Fruit fly (Drosophila melanogaster): Measurements from ENCODE around the gene sov.

The sov gene

dm6 chrX:6711295-6711694 is 44.8 kb upstream of the sov start (continued):
- peak; percentile 81 for TF ChIP-seq gcm (GFP tag; optimal IDR thresholded peaks at IDR 0.05)
- peak; percentile 18 for TF ChIP-seq CG4282 (GFP tag; optimal IDR thresholded peaks at IDR 0.05)
- peak; percentile 61 for TF ChIP-seq CG8290 (GFP tag; optimal IDR thresholded peaks at IDR 0.05)
- peak in 1 of 2 experiments; percentile 93 for TF ChIP-seq CG8290 (tag; optimal IDR thresholded peaks at IDR 0.05)
- TF ChIP-seq pros (GFP tag; optimal IDR thresholded peaks at IDR 0.05), result no peak
- TF ChIP-seq sd (tag; optimal IDR thresholded peaks at IDR 0.05), result peak; percentile 9
- TF ChIP-seq CG11560 (tag; IDR thresholded peaks at IDR 0.05), result peak; percentile 27; the same call in 1 of the 3 replicates
- TF ChIP-seq Doc3 (GFP tag; IDR thresholded peaks at IDR 0.05; ENCODE audit: partially characterized antibody), result no peak
- peak; percentile 40 for TF ChIP-seq Fer2 (tag; optimal IDR thresholded peaks at IDR 0.05)
- peak; percentile 63 for TF ChIP-seq CG12744 (GFP tag; optimal IDR thresholded peaks at IDR 0.05)
- no peak for TF ChIP-seq ro (GFP tag; IDR thresholded peaks at IDR 0.05)
- TF ChIP-seq CG4707 (GFP tag; optimal IDR thresholded peaks at IDR 0.05), result peak; percentile 65
- TF ChIP-seq zfh1 (GFP tag; IDR thresholded peaks at IDR 0.05), result peak; percentile 72
- TF ChIP-seq CG43689 (GFP tag; IDR thresholded peaks at IDR 0.05), result peak; percentile 38; the same call in 1 of the 2 replicates
- peak; percentile 72 for TF ChIP-seq CG9727 (GFP tag; optimal IDR thresholded peaks at IDR 0.05)
- no peak for TF ChIP-seq CG3995 (GFP tag; optimal IDR thresholded peaks at IDR 0.05)
- TF ChIP-seq Dll (GFP tag; IDR thresholded peaks at IDR 0.05; ENCODE audit: partially characterized antibody), result no peak
- TF ChIP-seq Gug (GFP tag; IDR thresholded peaks at IDR 0.05), result peak; percentile 53; the same call in 3 of the 4 replicates
- TF ChIP-seq cg (GFP tag; optimal IDR thresholded peaks at IDR 0.05), result no peak
- peak; percentile 64 for TF ChIP-seq esg (GFP tag; conservative IDR thresholded peaks at IDR 0.05)
- TF ChIP-seq CG8359 (GFP tag; optimal IDR thresholded peaks at IDR 0.05; ENCODE audit: borderline replicate concordance), result peak; percentile 57
- peak; percentile 49 for TF ChIP-seq cato (GFP tag; optimal IDR thresholded peaks at IDR 0.05; ENCODE audit: borderline replicate concordance)
- peak; percentile 52 for TF ChIP-seq sug (tag; optimal IDR thresholded peaks at IDR 0.05)
- TF ChIP-seq CG11695 (GFP tag; IDR thresholded peaks at IDR 0.05), result peak; percentile 80
- TF ChIP-seq CG7357 (GFP tag; IDR thresholded peaks at IDR 0.05), result peak; percentile 30; the same call in 1 of the 3 replicates
- TF ChIP-seq C15 (GFP tag; IDR thresholded peaks at IDR 0.05), result 0 out of 3 replicates have a peak, but pooled peaks have one; percentile 39
- peak; percentile 61 for TF ChIP-seq NK7.1 (GFP tag; optimal IDR thresholded peaks at IDR 0.05)
- peak; percentile 71 for TF ChIP-seq pum (GFP tag; optimal IDR thresholded peaks at IDR 0.05)
- no peak for TF ChIP-seq CG7963 (GFP tag; IDR thresholded peaks at IDR 0.05; ENCODE audit: partially characterized antibody)
- TF ChIP-seq tgo (GFP tag; IDR thresholded peaks at IDR 0.05), result peak; percentile 79
- no peak for TF ChIP-seq trh (GFP tag; optimal IDR thresholded peaks at IDR 0.05)
- TF ChIP-seq ara (GFP tag; IDR thresholded peaks at IDR 0.05), result peak; percentile 71
- TF ChIP-seq CG13775 (GFP tag; optimal IDR thresholded peaks at IDR 0.05), result peak; percentile 65
- TF ChIP-seq Gsc (GFP tag; IDR thresholded peaks at IDR 0.05), result peak; percentile 30; the same call in 1 of the 2 replicates
- TF ChIP-seq kni (GFP tag; optimal IDR thresholded peaks at IDR 0.05), result no peak
- no peak for TF ChIP-seq CG6791 (GFP tag; IDR thresholded peaks at IDR 0.05; ENCODE audit: partially characterized antibody)
- peak; percentile 4 for TF ChIP-seq disco-r (GFP tag; optimal IDR thresholded peaks at IDR 0.05)
- no peak for TF ChIP-seq CG3838 (GFP tag; optimal IDR thresholded peaks at IDR 0.05)
- peak; percentile 54 for TF ChIP-seq NFAT (GFP tag; IDR thresholded peaks at IDR 0.05)
- TF ChIP-seq h (optimal IDR thresholded peaks at IDR 0.05), result no peak
- TF ChIP-seq ac (GFP tag; optimal IDR thresholded peaks at IDR 0.05), result no peak
- no peak for TF ChIP-seq Opbp (GFP tag; IDR thresholded peaks at IDR 0.05; ENCODE audit: partially characterized antibody)
- peak; percentile 71 for TF ChIP-seq CG12659 (GFP tag; optimal IDR thresholded peaks at IDR 0.05)
- no peak for TF ChIP-seq Kr (GFP tag; optimal IDR thresholded peaks at IDR 0.05)
- TF ChIP-seq CG17802 (tag; optimal IDR thresholded peaks at IDR 0.05), result peak; percentile 43
- peak; percentile 44; the same call in 1 of the 2 replicates for TF ChIP-seq CG14667 (GFP tag; IDR thresholded peaks at IDR 0.05)
- peak; percentile 89 for TF ChIP-seq org-1 (GFP tag; optimal IDR thresholded peaks at IDR 0.05)
- peak; percentile 54 for TF ChIP-seq CG30431 (GFP tag; optimal IDR thresholded peaks at IDR 0.05)
- no peak for TF ChIP-seq bbx (GFP tag; IDR thresholded peaks at IDR 0.05; ENCODE audit: partially characterized antibody)
- TF ChIP-seq Atf3 (GFP tag; optimal IDR thresholded peaks at IDR 0.05), result peak; percentile 66
- TF ChIP-seq cas (GFP tag; IDR thresholded peaks at IDR 0.05), result no peak
